Worm (Caenorhabditis elegans) whole organism, L2 larva: ENCODE data around the gene F26F12.4.

ENCODE experiments used
- ceh-82 ChIP-seq: fragments of 150-350 bp; optimal IDR thresholded peaks from 2 replicates; lab custom pipeline; 2014; ENCODE audit warnings: missing biosample characterization, missing genetic modification characterization
- nhr-77 ChIP-seq: fragments of 150-350 bp; optimal IDR thresholded peaks from 2 replicates; lab custom pipeline; 2014; ENCODE audit warnings: missing biosample characterization, missing genetic modification characterization

ce11 chrV:5842507-5843144, 26.5 kb downstream of the F26F12.4 start:
- no peak for TF ChIP-seq nhr-77
- TF ChIP-seq ceh-82, result no peak
